Fruit fly (Drosophila melanogaster) whole organism, embryonic: ENCODE results near the gene Chpf.

Experiments
- CG10462 ChIP-seq: fragments of 200-800 bp; sonication (Bioruptor generic); optimal IDR thresholded peaks from 2 replicates; lab custom pipeline; 2016; ENCODE audit warnings: missing biosample characterization, missing genetic modification characterization
- CG11504 ChIP-seq: fragments of 200-800 bp; sonication (Bioruptor generic); optimal IDR thresholded peaks from 3 replicates; lab custom pipeline; 2019; ENCODE audit warnings: missing biosample characterization, mild to moderate bottlenecking, missing genetic modification characterization, moderate library complexity
- CG11723 ChIP-seq: fragments of 200-800 bp; sonication (Bioruptor generic); optimal IDR thresholded peaks from 2 replicates; lab custom pipeline; 2017; ENCODE audit warnings: missing biosample characterization, mild to moderate bottlenecking, missing genetic modification characterization
- CG12659 ChIP-seq: fragments of 200-800 bp; sonication (Bioruptor generic); optimal IDR thresholded peaks from 3 replicates; lab custom pipeline; 2017; ENCODE audit warnings: mild to moderate bottlenecking, missing biosample characterization, missing genetic modification reagents, missing genetic modification characterization
- CG14667 ChIP-seq: fragments of 200-800 bp; sonication (Bioruptor generic); IDR thresholded peaks from 2 replicates; pipeline ENCODE4 v1.3.6; 2022; ENCODE audit warnings: missing biosample characterization, missing genetic modification characterization
- CG16813 ChIP-seq: fragments of 200-800 bp; sonication (Bioruptor generic); IDR thresholded peaks from 3 replicates; pipeline ENCODE4 v1.3.6; 2022; ENCODE audit warnings: missing biosample characterization, missing genetic modification characterization; ENCODE audit not compliant: partially characterized antibody
- CG17802 ChIP-seq: fragments of 200-800 bp; sonication (Bioruptor generic); optimal IDR thresholded peaks from 2 replicates; lab custom pipeline; 2018; ENCODE audit warnings: missing biosample characterization, mild to moderate bottlenecking, missing genetic modification characterization, moderate library complexity
- CG18262 ChIP-seq: fragments of 200-800 bp; optimal IDR thresholded peaks from 3 replicates; lab custom pipeline; 2019; ENCODE audit warnings: missing biosample characterization, mild to moderate bottlenecking, missing genetic modification characterization, moderate library complexity
- CG2116 ChIP-seq: fragments of 200-800 bp; sonication (Bioruptor generic); optimal IDR thresholded peaks from 3 replicates; lab custom pipeline; 2018; ENCODE audit warnings: missing biosample characterization, mild to moderate bottlenecking, missing genetic modification characterization
- CG30431 ChIP-seq: fragments of 200-800 bp; sonication (Bioruptor generic); optimal IDR thresholded peaks from 2 replicates; lab custom pipeline; 2017; ENCODE audit warnings: missing biosample characterization, missing genetic modification characterization
- CG31441 ChIP-seq: fragments of 200-800 bp; sonication (Bioruptor generic); IDR thresholded peaks from 2 replicates; pipeline ENCODE4 v1.3.6; 2022; ENCODE audit warnings: missing biosample characterization, missing genetic modification characterization
- CG32767 ChIP-seq: fragments of 200-800 bp; sonication (Bioruptor generic); IDR thresholded peaks from 2 replicates; pipeline ENCODE4 v1.3.6; 2022; ENCODE audit warnings: missing biosample characterization, missing genetic modification characterization
- CG33213 ChIP-seq: fragments of 200-800 bp; sonication (Bioruptor generic); optimal IDR thresholded peaks from 3 replicates; lab custom pipeline; 2016; ENCODE audit warnings: missing biosample characterization, missing genetic modification characterization
- CG4328 ChIP-seq: fragments of 200-800 bp; sonication (Bioruptor generic); optimal IDR thresholded peaks from 3 replicates; lab custom pipeline; 2017; ENCODE audit warnings: missing biosample characterization, missing genetic modification reagents, missing genetic modification characterization
- CG4854 ChIP-seq: fragments of 200-800 bp; sonication (Bioruptor generic); optimal IDR thresholded peaks from 2 replicates; lab custom pipeline; 2016; ENCODE audit warnings: missing biosample characterization, missing genetic modification characterization, inconsistent platforms
- CG5245 ChIP-seq: fragments of 200-800 bp; sonication (Bioruptor generic); optimal IDR thresholded peaks from 3 replicates; lab custom pipeline; 2016; ENCODE audit warnings: missing biosample characterization, missing genetic modification characterization
- CG6654 ChIP-seq: fragments of 200-800 bp; sonication (Bioruptor generic); optimal IDR thresholded peaks from 2 replicates; lab custom pipeline; 2017; ENCODE audit warnings: missing biosample characterization, mild to moderate bottlenecking, missing genetic modification characterization
- CG6689 ChIP-seq: fragments of 200-800 bp; sonication (Bioruptor generic); IDR thresholded peaks from 2 replicates; pipeline ENCODE4 v1.3.6; 2022; ENCODE audit warnings: missing biosample characterization, missing genetic modification characterization
- CG8281 ChIP-seq: fragments of 200-800 bp; sonication (Bioruptor generic); optimal IDR thresholded peaks from 2 replicates; lab custom pipeline; 2018; ENCODE audit warnings: missing biosample characterization, mild to moderate bottlenecking, missing genetic modification characterization, moderate library complexity
- CG9817 ChIP-seq: fragments of 200-800 bp; sonication (Bioruptor generic); optimal IDR thresholded peaks from 2 replicates; lab custom pipeline; 2018; ENCODE audit warnings: missing biosample characterization, mild to moderate bottlenecking, missing genetic modification characterization, moderate library complexity
- D19A ChIP-seq: fragments of 200-800 bp; optimal IDR thresholded peaks from 3 replicates; lab custom pipeline; 2019; ENCODE audit warnings: missing biosample characterization, mild to moderate bottlenecking, missing genetic modification characterization, moderate library complexity
- Dp ChIP-seq: fragments of 200-800 bp; sonication (Bioruptor generic); optimal IDR thresholded peaks from 2 replicates; lab custom pipeline; 2018; ENCODE audit warnings: missing biosample characterization, mild to moderate bottlenecking, missing genetic modification characterization, moderate library complexity
- ERR ChIP-seq: fragments of 200-800 bp; sonication (Bioruptor generic); optimal IDR thresholded peaks from 2 replicates; lab custom pipeline; 2016; ENCODE audit warnings: missing biosample characterization, missing genetic modification characterization
- Eip74EF ChIP-seq, 2 experiments: fragments of 200-800 bp in 1 of 2; fragments of >200 bp in 1 of 2; sonication (Bioruptor generic) in 1 of 2; optimal IDR thresholded peaks; 2 replicates each; lab custom pipeline; 2017 to 2019; ENCODE audit warnings: missing biosample characterization in 2 of 2, missing genetic modification characterization in 2 of 2, mild to moderate bottlenecking in 1 of 2, moderate library complexity in 1 of 2
- GATAe ChIP-seq: fragments of 200-800 bp; sonication (Bioruptor generic); conservative IDR thresholded peaks from 2 replicates; pipeline ENCODE4 v1.3.6; 2022; ENCODE audit warnings: missing biosample characterization, missing genetic modification characterization
- Hr51 ChIP-seq, 2 experiments: fragments of 200-800 bp; sonication (Bioruptor generic); optimal IDR thresholded peaks; 2 replicates in 1 of 2; 3 replicates in 1 of 2; lab custom pipeline; 2016 to 2018; ENCODE audit warnings: missing biosample characterization in 2 of 2, missing genetic modification characterization in 2 of 2, mild to moderate bottlenecking in 1 of 2, moderate library complexity in 1 of 2
- Med ChIP-seq: fragments of 200-800 bp; sonication (Bioruptor generic); peaks from one replicate; lab custom pipeline; 2016; ENCODE audit warnings: missing biosample characterization, missing genetic modification characterization, mild to moderate bottlenecking, inconsistent platforms, moderate library complexity
- Oaz ChIP-seq: fragments of 200-800 bp; sonication (Bioruptor generic); IDR thresholded peaks from 2 replicates; pipeline ENCODE4 v1.3.6; 2022; ENCODE audit warnings: missing biosample characterization, missing genetic modification characterization
- Sox100B ChIP-seq: fragments of 200-800 bp; sonication (Bioruptor generic); optimal IDR thresholded peaks from 3 replicates; lab custom pipeline; 2018; ENCODE audit warnings: missing biosample characterization, mild to moderate bottlenecking, missing genetic modification characterization
- Sry-δ ChIP-seq: fragments of 200-800 bp; sonication (Bioruptor generic); optimal IDR thresholded peaks from 2 replicates; lab custom pipeline; 2016; ENCODE audit warnings: missing biosample characterization, missing genetic modification characterization
- ato ChIP-seq: fragments of 200-800 bp; sonication (Bioruptor generic); IDR thresholded peaks from 2 replicates; pipeline ENCODE4 v1.3.6; 2022; ENCODE audit warnings: missing biosample characterization, missing genetic modification characterization; ENCODE audit not compliant: partially characterized antibody
- bigmax ChIP-seq: fragments of 200-800 bp; sonication (Bioruptor generic); optimal IDR thresholded peaks from 2 replicates; lab custom pipeline; 2018; ENCODE audit warnings: missing biosample characterization, mild to moderate bottlenecking, missing genetic modification characterization
- bsh ChIP-seq, 2 experiments: fragments of 200-800 bp; sonication (Bioruptor generic); optimal IDR thresholded peaks; 2 replicates each; lab custom pipeline; 2017 to 2018; ENCODE audit warnings: mild to moderate bottlenecking in 2 of 2, missing biosample characterization in 2 of 2, missing genetic modification characterization in 2 of 2, moderate library complexity in 1 of 2
- esg ChIP-seq: fragments of 200-800 bp; sonication (Bioruptor generic); conservative IDR thresholded peaks from 2 replicates; pipeline ENCODE4 v1.3.6; 2022; ENCODE audit warnings: missing biosample characterization, missing genetic modification characterization
- gem ChIP-seq: fragments of 200-800 bp; sonication (Bioruptor generic); optimal IDR thresholded peaks from 2 replicates; lab custom pipeline; 2019; ENCODE audit warnings: missing biosample characterization, mild to moderate bottlenecking, missing genetic modification characterization, moderate library complexity
- gfzf ChIP-seq: fragments of 200-800 bp; sonication (Bioruptor generic); optimal IDR thresholded peaks from 2 replicates; lab custom pipeline; 2016; ENCODE audit warnings: missing biosample characterization, mild to moderate bottlenecking, missing genetic modification characterization, moderate library complexity
- gsb ChIP-seq: fragments of 200-800 bp; sonication (Bioruptor generic); IDR thresholded peaks from 2 replicates; pipeline ENCODE4 v1.3.6; 2022; ENCODE audit warnings: missing biosample characterization, missing genetic modification characterization
- her ChIP-seq: fragments of 200-800 bp; sonication (Bioruptor generic); optimal IDR thresholded peaks from 2 replicates; lab custom pipeline; 2016; ENCODE audit warnings: missing biosample characterization, missing genetic modification characterization
- hkb ChIP-seq, 2 experiments: fragments of 200-800 bp in 1 of 2; fragments of >200 bp in 1 of 2; sonication (Bioruptor generic) in 1 of 2; IDR thresholded peaks in 1 of 2; optimal IDR thresholded peaks in 1 of 2; 2 replicates each; pipeline versions ENCODE4 v1.3.6 to Lab custom; 2017 to 2022; ENCODE audit warnings: missing biosample characterization in 1 of 2, missing genetic modification characterization in 1 of 2
- jing ChIP-seq: fragments of 200-800 bp; sonication (Bioruptor generic); optimal IDR thresholded peaks from 2 replicates; lab custom pipeline; 2018; ENCODE audit warnings: missing biosample characterization, mild to moderate bottlenecking, missing genetic modification characterization
- ken ChIP-seq: fragments of 200-800 bp; sonication (Bioruptor generic); IDR thresholded peaks from 3 replicates; pipeline ENCODE4 v1.3.6; 2022; ENCODE audit warnings: missing biosample characterization, missing genetic modification characterization
- nmo ChIP-seq: fragments of 200-800 bp; sonication (Bioruptor generic); optimal IDR thresholded peaks from 2 replicates; lab custom pipeline; 2018; ENCODE audit warnings: missing biosample characterization, mild to moderate bottlenecking, missing genetic modification characterization, moderate library complexity
- pfk ChIP-seq: fragments of 200-800 bp; sonication (Bioruptor generic); optimal IDR thresholded peaks from 2 replicates; lab custom pipeline; 2018; ENCODE audit warnings: missing biosample characterization, mild to moderate bottlenecking, missing genetic modification characterization, moderate library complexity
- salm ChIP-seq: fragments of 200-800 bp; sonication (Bioruptor generic); optimal IDR thresholded peaks from 2 replicates; lab custom pipeline; 2018; ENCODE audit warnings: missing biosample characterization, mild to moderate bottlenecking, missing genetic modification characterization
- unc-4 ChIP-seq: fragments of 200-800 bp; sonication (Bioruptor generic); IDR thresholded peaks from 2 replicates; pipeline ENCODE4 v1.3.6; 2022; ENCODE audit warnings: missing biosample characterization, missing genetic modification characterization; ENCODE audit not compliant: partially characterized antibody
- wor ChIP-seq: fragments of 200-800 bp; sonication (Bioruptor generic); IDR thresholded peaks from 2 replicates; pipeline ENCODE4 v1.3.6; 2022; ENCODE audit warnings: missing biosample characterization, missing genetic modification characterization
- z ChIP-seq: fragments of 200-800 bp; sonication (Bioruptor generic); IDR thresholded peaks from 3 replicates; pipeline ENCODE4 v1.3.6; 2022; ENCODE audit warnings: missing biosample characterization, missing genetic modification characterization
- zfh2 ChIP-seq: fragments of 200-800 bp; sonication (Bioruptor generic); optimal IDR thresholded peaks from 2 replicates; lab custom pipeline; 2016; ENCODE audit warnings: missing biosample characterization, missing genetic modification characterization

The Chpf gene

DNA sequence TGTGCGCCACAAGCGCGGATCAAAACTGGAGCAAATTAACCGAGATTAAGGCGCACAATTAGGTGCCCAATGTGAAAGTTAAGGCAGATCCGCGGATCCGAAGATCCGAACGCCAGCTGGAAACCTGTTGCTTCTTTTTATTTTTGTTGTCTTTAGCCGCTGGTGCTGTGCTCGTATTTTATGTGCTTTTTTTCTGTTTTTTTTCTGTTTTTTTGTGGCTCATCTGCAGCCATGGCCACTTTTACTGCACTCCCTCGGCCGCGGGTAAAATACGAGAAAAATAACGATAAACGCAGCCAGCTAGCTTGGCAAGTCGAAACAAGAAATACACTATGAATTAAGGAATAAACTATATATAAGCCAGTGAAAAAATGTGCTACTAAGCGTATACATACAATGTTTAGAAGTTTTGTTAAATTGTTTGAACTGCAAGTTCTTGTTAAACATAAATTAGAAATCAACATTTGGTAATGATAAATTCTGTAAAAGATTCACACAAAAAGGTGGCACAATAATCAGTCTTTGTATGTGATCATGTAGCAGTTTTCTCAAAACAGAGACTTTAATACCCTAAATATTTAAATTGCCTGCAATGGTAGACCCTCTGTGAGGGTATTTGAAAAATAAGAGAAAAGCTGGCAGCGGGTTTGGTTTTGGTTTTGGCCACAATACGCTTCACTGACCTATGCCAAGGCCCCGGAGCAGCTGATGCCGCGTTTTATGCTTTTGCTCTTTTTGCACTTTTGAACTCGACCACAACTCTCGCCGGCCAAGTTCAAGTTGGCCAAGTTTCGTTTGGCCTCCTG lies 4.4 kb upstream of the Chpf start (continued):
- TF ChIP-seq nmo (GFP tag; lab: Kevin White, UChicago) = peak; percentile 11
- no peak for TF ChIP-seq unc-4 (GFP tag; lab: Robert Waterston, UW)
- TF ChIP-seq CG17802 (tag; lab: Kevin White, UChicago) = no peak
- no peak for TF ChIP-seq CG14667 (GFP tag; lab: Robert Waterston, UW)
- no peak for TF ChIP-seq jing (GFP tag; lab: Kevin White, UChicago)
- TF ChIP-seq gfzf (GFP tag; lab: Kevin White, UChicago) = no peak
- TF ChIP-seq Dp = no peak
- TF ChIP-seq ken = no peak
- no peak for TF ChIP-seq CG12659 (GFP tag; lab: Kevin White, UChicago)
- no peak for TF ChIP-seq GATAe (GFP tag; lab: Robert Waterston, UW)
- TF ChIP-seq Eip74EF (GFP tag; optimal IDR thresholded peaks at IDR 0.05; lab: Kevin White, UChicago) = peak in 1 of 2 experiments; percentile 14
- no peak for TF ChIP-seq CG11723
- no peak for TF ChIP-seq CG16813
- TF ChIP-seq z = no peak
- no peak for TF ChIP-seq zfh2
- TF ChIP-seq CG2116 = no peak
- TF ChIP-seq D19A (tag; lab: Kevin White, UChicago) = peak; percentile 69
- peak; percentile 57 for TF ChIP-seq Med
- no peak for TF ChIP-seq CG30431 (GFP tag; lab: Kevin White, UChicago)
- TF ChIP-seq CG11504 = peak; percentile 49
- no peak for TF ChIP-seq esg (GFP tag; lab: Robert Waterston, UW)
- no peak for TF ChIP-seq her (GFP tag; lab: Kevin White, UChicago)
- TF ChIP-seq CG33213 (GFP tag; lab: Kevin White, UChicago) = no peak
- no peak for TF ChIP-seq pfk (GFP tag; lab: Kevin White, UChicago)
- TF ChIP-seq gem (tag; lab: Kevin White, UChicago) = peak; percentile 21
- no peak for TF ChIP-seq CG8281 (tag; lab: Kevin White, UChicago)
- TF ChIP-seq salm (tag; lab: Kevin White, UChicago) = no peak
- TF ChIP-seq Oaz = no peak
- no peak for TF ChIP-seq gsb (GFP tag; lab: Robert Waterston, UW)
- no peak for TF ChIP-seq Sry-δ (GFP tag; lab: Kevin White, UChicago)
- peak in 1 of 2 experiments; percentile 7 for TF ChIP-seq bsh (GFP tag; optimal IDR thresholded peaks at IDR 0.05; lab: Kevin White, UChicago)
- no peak for TF ChIP-seq CG6689
- peak; percentile 27 for TF ChIP-seq CG18262 (tag; lab: Kevin White, UChicago)
- no peak for TF ChIP-seq ERR (GFP tag; lab: Kevin White, UChicago)
- TF ChIP-seq Sox100B (GFP tag; lab: Kevin White, UChicago) = peak; percentile 11
- no peak for TF ChIP-seq CG5245
- no peak for TF ChIP-seq ato (GFP tag; lab: Robert Waterston, UW)
- TF ChIP-seq CG10462 (GFP tag; lab: Kevin White, UChicago) = no peak
- TF ChIP-seq CG4854 (GFP tag; lab: Kevin White, UChicago) = no peak
- TF ChIP-seq bigmax (GFP tag; lab: Kevin White, UChicago) = no peak
- TF ChIP-seq CG6654 (GFP tag; lab: Kevin White, UChicago) = no peak
- no peak for TF ChIP-seq hkb (optimal IDR thresholded peaks at IDR 0.05; lab: Kevin White, UChicago)
- no peak for TF ChIP-seq hkb (GFP tag; IDR thresholded peaks at IDR 0.05; lab: Robert Waterston, UW)
- peak; percentile 36; the same call in 1 of the 2 replicates for TF ChIP-seq CG31441
- TF ChIP-seq CG32767 (GFP tag; lab: Robert Waterston, UW) = no peak
- no peak for TF ChIP-seq CG9817 (tag; lab: Kevin White, UChicago)
- TF ChIP-seq CG4328 (GFP tag; lab: Kevin White, UChicago) = no peak
- peak in 1 of 2 experiments; percentile 16 for TF ChIP-seq Hr51 (GFP tag; optimal IDR thresholded peaks at IDR 0.05; lab: Kevin White, UChicago)
- no peak for TF ChIP-seq wor (GFP tag; lab: Robert Waterston, UW)
